Fruit fly (Drosophila melanogaster): Measurements from ENCODE around the gene ProRS-m.

The ProRS-m gene

DNA sequence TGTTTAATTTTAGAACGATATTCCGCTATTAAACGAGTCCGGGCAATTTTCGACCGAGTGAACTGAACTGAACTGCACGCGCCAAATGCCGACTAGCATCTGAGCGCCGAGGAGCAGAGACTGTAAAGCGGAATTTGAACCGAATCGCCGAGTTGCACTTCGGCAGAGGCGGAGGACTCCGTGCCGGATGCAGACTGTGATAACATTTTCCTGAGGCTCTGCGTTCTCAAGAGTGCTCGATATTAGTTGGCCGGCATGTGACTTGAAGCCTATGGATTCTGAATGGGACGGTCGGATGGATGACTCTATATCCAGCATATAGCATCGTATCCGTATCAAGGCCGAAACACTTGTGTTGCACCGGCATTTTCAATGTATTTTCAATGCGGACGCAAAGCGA lies 21.7 kb downstream of the ProRS-m start, which contains the start of gene Pxn:
Pxn (minus strand) TSS at position 101 of the 400 bp plus-strand sequence.
- no peak for TF ChIP-seq dsf (GFP tag; optimal IDR thresholded peaks at IDR 0.05; ENCODE audit: borderline replicate concordance)
- TF ChIP-seq woc (GFP tag; optimal IDR thresholded peaks at IDR 0.05), result no peak
- TF ChIP-seq Hr78 (GFP tag; optimal IDR thresholded peaks at IDR 0.05), result no peak

DNA sequence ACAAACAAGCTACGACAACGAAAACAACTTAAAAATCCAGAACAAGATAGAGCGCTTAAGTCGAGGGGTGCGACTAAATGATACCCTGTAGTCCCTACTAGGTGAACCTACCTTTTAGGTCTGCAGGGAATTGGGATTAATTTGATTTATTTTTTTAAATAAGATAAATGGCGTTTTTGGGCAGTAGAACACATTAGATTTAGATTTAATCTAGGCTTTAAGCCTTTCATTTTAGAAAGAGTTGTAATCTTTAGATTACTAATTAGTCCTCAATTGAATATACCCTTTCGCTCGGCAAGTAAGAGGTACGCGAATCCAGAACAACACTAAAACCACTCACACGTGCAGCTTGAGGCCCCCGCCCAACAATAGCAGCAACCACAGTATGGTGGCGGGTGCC lies 37.4 kb downstream of the ProRS-m start:
- TF ChIP-seq Sp1 (GFP tag; optimal IDR thresholded peaks at IDR 0.05), result no peak
- TF ChIP-seq woc (GFP tag; optimal IDR thresholded peaks at IDR 0.05), result no peak
- no peak for TF ChIP-seq Abd-B (GFP tag; optimal IDR thresholded peaks at IDR 0.05)
- no peak for TF ChIP-seq Hr83 (GFP tag; optimal IDR thresholded peaks at IDR 0.05; ENCODE audit: poor library complexity, severe bottlenecking)
- no peak for TF ChIP-seq Jra (GFP tag; optimal IDR thresholded peaks at IDR 0.05)
- no peak for TF ChIP-seq GATAd (GFP tag; optimal IDR thresholded peaks at IDR 0.05)
- TF ChIP-seq dl (GFP tag; optimal IDR thresholded peaks at IDR 0.05; ENCODE audit: insufficient read depth in 1 of 2, partially characterized antibody in 2 of 2), result no peak
- TF ChIP-seq brk (GFP tag; optimal IDR thresholded peaks at IDR 0.05), result no peak
- TF ChIP-seq OdsH (GFP tag; optimal IDR thresholded peaks at IDR 0.05), result no peak
- TF ChIP-seq br (GFP tag; optimal IDR thresholded peaks at IDR 0.05), result no peak
- no peak for TF ChIP-seq tai (GFP tag; optimal IDR thresholded peaks at IDR 0.05)
- TF ChIP-seq CG9705 (GFP tag; optimal IDR thresholded peaks at IDR 0.05), result no peak

DNA sequence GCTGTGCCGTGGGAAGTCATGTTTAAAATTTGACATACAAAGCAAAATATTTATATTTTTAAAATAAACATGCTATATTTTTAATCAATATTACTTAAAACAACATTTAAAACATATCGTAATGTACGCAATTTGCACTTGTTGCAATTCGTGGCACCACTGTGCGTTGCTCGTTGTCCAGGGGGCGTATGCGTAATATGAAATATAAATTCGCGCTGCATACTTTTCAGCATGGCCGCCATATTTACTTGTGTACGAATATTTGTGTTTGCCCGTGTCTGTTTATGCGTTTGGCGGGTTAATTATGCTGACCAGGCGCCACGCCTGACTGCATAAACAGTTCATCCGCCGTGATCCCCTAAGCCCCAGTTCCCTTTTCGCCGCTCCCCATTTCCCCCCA lies 42.8 kb downstream of the ProRS-m start:
- TF ChIP-seq jim (GFP tag; optimal IDR thresholded peaks at IDR 0.05) (no peak), dsf (GFP tag; optimal IDR thresholded peaks at IDR 0.05; ENCODE audit: borderline replicate concordance) (no peak), CG32264 (GFP tag; optimal IDR thresholded peaks at IDR 0.05) (no peak), lola (GFP tag; optimal IDR thresholded peaks at IDR 0.05) (no peak), brk (GFP tag; optimal IDR thresholded peaks at IDR 0.05) (no peak), Myc (optimal IDR thresholded peaks at IDR 0.05) (no peak), Vsx2 (GFP tag; optimal IDR thresholded peaks at IDR 0.05; ENCODE audit: partially characterized antibody) (no peak), Rel (GFP tag; optimal IDR thresholded peaks at IDR 0.05) (no peak), Rel (tag; optimal IDR thresholded peaks at IDR 0.05) (no peak), rgr (GFP tag; optimal IDR thresholded peaks at IDR 0.05) (no peak), tai (GFP tag; optimal IDR thresholded peaks at IDR 0.05) (no peak)
